Fruit fly (Drosophila melanogaster): ENCODE data around the gene Larp4B.

Larp4B gene

dm6 chr3L:3239785-3240596, 15.4 kb downstream of the Larp4B start (continued):
- no peak for TF ChIP-seq Vsx2 (GFP tag; optimal IDR thresholded peaks at IDR 0.05; ENCODE audit: partially characterized antibody)

- TF ChIP-seq OdsH (GFP tag; optimal IDR thresholded peaks at IDR 0.05) (peak; percentile 90), Hr83 (GFP tag; optimal IDR thresholded peaks at IDR 0.05; ENCODE audit: poor library complexity, severe bottlenecking) (peak; percentile 17), CG32264 (GFP tag; optimal IDR thresholded peaks at IDR 0.05) (peak; percentile 85), Mio (GFP tag; optimal IDR thresholded peaks at IDR 0.05) (no peak), CrebA (GFP tag; optimal IDR thresholded peaks at IDR 0.05; ENCODE audit: borderline replicate concordance) (peak; percentile 71), Rel (GFP tag; optimal IDR thresholded peaks at IDR 0.05) (peak; percentile 75), Rel (tag; optimal IDR thresholded peaks at IDR 0.05) (peak; percentile 80), foxo (GFP tag; optimal IDR thresholded peaks at IDR 0.05) (peak; percentile 60 to 87), usp (GFP tag; optimal IDR thresholded peaks at IDR 0.05) (no peak), Myc (optimal IDR thresholded peaks at IDR 0.05) (no peak), sage (GFP tag; optimal IDR thresholded peaks at IDR 0.05) (peak; percentile 85), HLH106 (tag; optimal IDR thresholded peaks at IDR 0.05) (peak; percentile 97), rgr (GFP tag; optimal IDR thresholded peaks at IDR 0.05) (peak; percentile 94), Abd-B (GFP tag; optimal IDR thresholded peaks at IDR 0.05) (no peak), tai (GFP tag; optimal IDR thresholded peaks at IDR 0.05) (peak; percentile 74), dmrt93B (GFP tag; optimal IDR thresholded peaks at IDR 0.05) (peak; percentile 93), ey (GFP tag; optimal IDR thresholded peaks at IDR 0.05) (peak; percentile 84), Vsx2 (GFP tag; optimal IDR thresholded peaks at IDR 0.05; ENCODE audit: partially characterized antibody) (no peak), sv (GFP tag; optimal IDR thresholded peaks at IDR 0.05) (no peak), Dif (GFP tag; optimal IDR thresholded peaks at IDR 0.05; ENCODE audit: partially characterized antibody) (no peak), h (GFP tag; optimal IDR thresholded peaks at IDR 0.05) (peak; percentile 91), lola (GFP tag; optimal IDR thresholded peaks at IDR 0.05) (no peak), pan (optimal IDR thresholded peaks at IDR 0.05) (no peak), br (GFP tag; optimal IDR thresholded peaks at IDR 0.05) (peak; percentile 85), Hnf4 (GFP tag; optimal IDR thresholded peaks at IDR 0.05) (peak; percentile 89), woc (GFP tag; optimal IDR thresholded peaks at IDR 0.05) (peak; percentile 79), brk (GFP tag; optimal IDR thresholded peaks at IDR 0.05) (peak; percentile 90), Jra (GFP tag; optimal IDR thresholded peaks at IDR 0.05) (peak; percentile 30), jim (GFP tag; optimal IDR thresholded peaks at IDR 0.05) (no peak), GATAd (GFP tag; optimal IDR thresholded peaks at IDR 0.05) (peak; percentile 30), CG9705 (GFP tag; optimal IDR thresholded peaks at IDR 0.05) (peak; percentile 80), fru (GFP tag; optimal IDR thresholded peaks at IDR 0.05) (peak; percentile 89), psq (GFP tag; optimal IDR thresholded peaks at IDR 0.05) (peak; percentile 94), Dfd (GFP tag; optimal IDR thresholded peaks at IDR 0.05) (no peak), N (GFP tag; optimal IDR thresholded peaks at IDR 0.05) (no peak), Hr78 (GFP tag; optimal IDR thresholded peaks at IDR 0.05) (no peak), Sp1 (GFP tag; optimal IDR thresholded peaks at IDR 0.05) (peak; percentile 98)
Observed at dm6 chr3L:3240597-3241367, 16.1 kb downstream of the Larp4B start.

DNA sequence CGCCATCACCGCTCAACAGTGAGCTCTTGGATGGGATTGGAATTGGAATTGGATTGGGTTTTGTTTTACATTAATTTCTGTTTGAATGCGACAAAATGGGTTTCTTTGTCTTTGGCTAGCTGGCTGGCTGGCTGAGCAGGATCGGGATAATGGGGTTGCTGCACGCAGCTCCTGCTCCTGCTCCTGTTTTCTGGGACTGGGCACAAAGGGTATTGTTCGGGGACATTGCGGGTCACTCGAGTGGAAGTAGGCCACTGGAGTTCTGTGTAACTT, 16.7 kb downstream of the Larp4B start:
- no peak for TF ChIP-seq br (GFP tag; optimal IDR thresholded peaks at IDR 0.05)
- TF ChIP-seq lola (GFP tag; optimal IDR thresholded peaks at IDR 0.05) = peak; percentile 3
